Worm (Caenorhabditis elegans): ENCODE measurements around the gene ZK637.15.

ce11 chrIII:8917879-8918381 is 2.0 kb upstream of the ZK637.15 start, which contains the start of gene cdc-25.3:
- TF ChIP-seq ceh-16 (tag; optimal IDR thresholded peaks at IDR 0.05), result no peak
- TF ChIP-seq nhr-6 (tag; optimal IDR thresholded peaks at IDR 0.05), result no peak
- no peak for TF ChIP-seq nhr-11 (tag; optimal IDR thresholded peaks at IDR 0.05)
- no peak for TF ChIP-seq nhr-237 (tag; optimal IDR thresholded peaks at IDR 0.05)
- TF ChIP-seq zag-1 (tag; optimal IDR thresholded peaks at IDR 0.05), result no peak
- TF ChIP-seq sem-4 (tag; optimal IDR thresholded peaks at IDR 0.05), result no peak
- TF ChIP-seq lin-13 (GFP tag; optimal IDR thresholded peaks at IDR 0.05), result no peak
